Worm (Caenorhabditis elegans): ENCODE results near the gene Y67D8B.5.

Gene Y67D8B.5

DNA sequence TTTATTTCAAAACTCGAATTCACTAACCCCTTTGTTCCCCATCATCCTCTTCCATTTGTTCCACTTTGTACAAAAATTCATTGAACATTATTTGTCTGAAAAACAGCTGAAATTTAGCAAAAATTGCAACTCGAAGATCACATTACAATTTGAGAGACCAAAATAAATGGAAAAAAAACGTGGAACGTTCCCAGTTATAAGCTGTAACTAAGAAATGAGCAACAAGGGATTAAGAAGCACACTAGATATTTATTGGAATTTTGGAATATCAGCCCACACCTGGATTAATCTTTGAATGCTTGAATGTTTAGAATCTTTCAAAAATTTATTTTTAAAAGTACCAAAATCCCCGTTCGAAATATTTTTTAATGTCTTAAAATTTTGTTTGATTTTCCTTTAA is 10.7 kb upstream of the Y67D8B.5 start, which contains the start of gene Y67D8B.2:
Y67D8B.2 (minus strand) TSS at position 101 of the 400 bp plus-strand sequence.
- no peak for TF ChIP-seq T22C8.4 (GFP tag; IDR thresholded peaks at IDR 0.05)
- no peak for TF ChIP-seq ref-1 (GFP tag; conservative IDR thresholded peaks at IDR 0.05)
- TF ChIP-seq cog-1 (tag; optimal IDR thresholded peaks at IDR 0.05): no peak
- TF ChIP-seq med-1 (GFP tag; optimal IDR thresholded peaks at IDR 0.05; ENCODE audit: insufficient read depth): no peak
- no peak for TF ChIP-seq klf-2 (GFP tag; conservative IDR thresholded peaks at IDR 0.05)
- no peak for TF ChIP-seq ztf-23 (GFP tag; IDR thresholded peaks at IDR 0.05)
- no peak for TF ChIP-seq tab-1 (GFP tag; IDR thresholded peaks at IDR 0.05)
- no peak for TF ChIP-seq flt-1 (GFP tag; IDR thresholded peaks at IDR 0.05)
- TF ChIP-seq ztf-29 (GFP tag; IDR thresholded peaks at IDR 0.05): no peak

DNA sequence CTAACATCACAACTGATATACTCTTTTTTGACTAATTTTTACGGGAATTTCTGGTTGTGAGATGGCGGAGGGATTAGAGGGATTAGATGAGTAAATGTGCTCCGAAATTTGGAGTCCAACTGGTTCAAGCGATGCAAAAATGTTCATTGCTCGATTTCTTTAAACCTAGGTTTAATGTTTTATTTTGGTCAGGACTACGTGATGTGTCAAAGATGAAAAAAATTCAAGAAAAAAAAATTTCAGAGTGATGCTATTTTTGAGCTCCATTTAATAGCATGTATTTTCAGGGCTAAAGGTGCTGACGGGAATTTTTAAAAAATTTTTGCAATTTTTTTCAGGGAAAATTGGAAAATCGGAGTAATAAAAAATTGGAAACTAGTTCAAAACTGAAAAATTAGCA is 5.8 kb upstream of the Y67D8B.5 start:
- TF ChIP-seq T22C8.4 (GFP tag; IDR thresholded peaks at IDR 0.05): no peak
- no peak for TF ChIP-seq klf-2 (GFP tag; conservative IDR thresholded peaks at IDR 0.05)
- no peak for TF ChIP-seq ref-1 (GFP tag; conservative IDR thresholded peaks at IDR 0.05)
- no peak for TF ChIP-seq med-1 (GFP tag; optimal IDR thresholded peaks at IDR 0.05; ENCODE audit: insufficient read depth)
- no peak for TF ChIP-seq cog-1 (tag; optimal IDR thresholded peaks at IDR 0.05)
- no peak for TF ChIP-seq flt-1 (GFP tag; IDR thresholded peaks at IDR 0.05)
- no peak for TF ChIP-seq tab-1 (GFP tag; IDR thresholded peaks at IDR 0.05)
- TF ChIP-seq ztf-23 (GFP tag; IDR thresholded peaks at IDR 0.05): no peak
- TF ChIP-seq ztf-29 (GFP tag; IDR thresholded peaks at IDR 0.05): no peak

DNA sequence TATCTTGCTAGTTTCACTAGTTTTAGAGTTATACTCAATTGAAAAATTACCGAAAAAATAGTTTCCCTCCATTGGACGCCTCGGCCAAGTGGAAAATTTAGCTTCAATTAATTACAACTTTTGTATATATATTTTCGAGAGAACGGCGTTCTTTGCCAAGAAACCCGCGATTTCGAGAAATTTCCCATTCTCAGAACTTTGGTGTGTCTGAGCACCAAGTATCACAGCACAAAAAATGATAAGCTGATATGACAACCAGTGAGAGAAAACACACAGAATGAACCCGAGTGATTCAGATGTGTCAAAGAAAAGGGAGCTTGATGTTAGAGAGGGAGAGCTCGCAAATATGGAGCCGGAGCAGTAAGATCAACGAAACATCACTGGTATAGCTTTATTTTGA is 3.1 kb upstream of the Y67D8B.5 start:
- TF ChIP-seq med-1 (GFP tag; optimal IDR thresholded peaks at IDR 0.05; ENCODE audit: insufficient read depth): no peak
- no peak for TF ChIP-seq klf-2 (GFP tag; conservative IDR thresholded peaks at IDR 0.05)
- TF ChIP-seq ztf-23 (GFP tag; IDR thresholded peaks at IDR 0.05): no peak
- no peak for TF ChIP-seq ztf-29 (GFP tag; IDR thresholded peaks at IDR 0.05)
- no peak for TF ChIP-seq T22C8.4 (GFP tag; IDR thresholded peaks at IDR 0.05)
- TF ChIP-seq cog-1 (tag; optimal IDR thresholded peaks at IDR 0.05): no peak
- TF ChIP-seq ref-1 (GFP tag; conservative IDR thresholded peaks at IDR 0.05): no peak

DNA sequence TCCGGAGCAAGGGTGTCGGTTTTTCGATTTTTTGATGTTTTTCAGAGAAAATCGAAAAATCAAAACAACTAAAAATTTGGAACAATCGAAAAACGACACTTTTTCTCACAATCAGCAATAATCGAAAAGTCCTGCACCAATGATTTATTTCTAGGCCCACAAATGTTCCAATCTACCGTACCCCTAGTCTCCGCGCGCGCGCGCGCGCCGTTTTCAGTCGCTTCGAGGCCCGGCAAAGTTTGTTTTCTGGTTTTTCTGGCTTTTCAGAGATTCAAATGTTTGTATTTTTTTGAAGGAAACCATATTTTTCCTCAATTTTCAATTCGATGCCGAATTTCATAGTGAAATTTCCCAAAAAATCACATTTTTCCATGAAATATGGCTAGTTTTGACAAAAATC is 9.8 kb downstream of the Y67D8B.5 start:
- TF ChIP-seq tab-1 (GFP tag; IDR thresholded peaks at IDR 0.05) (no peak), ref-1 (GFP tag; conservative IDR thresholded peaks at IDR 0.05) (no peak), flt-1 (GFP tag; IDR thresholded peaks at IDR 0.05) (no peak), cog-1 (tag; optimal IDR thresholded peaks at IDR 0.05) (no peak), T22C8.4 (GFP tag; IDR thresholded peaks at IDR 0.05) (no peak), ztf-29 (GFP tag; IDR thresholded peaks at IDR 0.05) (no peak), klf-2 (GFP tag; conservative IDR thresholded peaks at IDR 0.05) (no peak), med-1 (GFP tag; optimal IDR thresholded peaks at IDR 0.05; ENCODE audit: insufficient read depth) (no peak), ztf-23 (GFP tag; IDR thresholded peaks at IDR 0.05) (no peak)

DNA sequence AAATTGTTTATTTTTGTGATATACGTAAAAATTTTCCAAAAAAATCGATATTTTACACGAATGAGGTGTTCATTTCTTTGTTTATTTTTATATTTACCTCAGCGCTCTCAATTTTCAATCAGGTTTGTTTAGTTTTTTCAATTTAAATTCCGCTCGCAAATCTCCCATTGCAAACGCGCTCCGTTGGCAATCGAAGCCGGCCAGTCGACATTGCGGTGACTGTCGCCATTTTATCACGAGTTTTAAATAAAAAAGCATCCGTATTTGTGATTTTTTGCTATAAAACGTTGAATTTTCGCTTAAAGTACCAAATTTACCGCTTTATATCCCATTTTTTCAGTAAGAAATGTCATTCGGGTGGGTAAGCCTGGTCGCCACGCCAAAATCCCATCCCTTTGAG is 11.3 kb downstream of the Y67D8B.5 start, which contains the start of gene slmp-1:
slmp-1 (plus strand) TSS at position 335 of the 400 bp plus-strand sequence.
- TF ChIP-seq tab-1 (GFP tag; IDR thresholded peaks at IDR 0.05): no peak
- TF ChIP-seq T22C8.4 (GFP tag; IDR thresholded peaks at IDR 0.05): no peak
- TF ChIP-seq ztf-23 (GFP tag; IDR thresholded peaks at IDR 0.05): no peak
- no peak for TF ChIP-seq ztf-29 (GFP tag; IDR thresholded peaks at IDR 0.05)
- TF ChIP-seq ref-1 (GFP tag; conservative IDR thresholded peaks at IDR 0.05): no peak
- no peak for TF ChIP-seq flt-1 (GFP tag; IDR thresholded peaks at IDR 0.05)
- TF ChIP-seq med-1 (GFP tag; optimal IDR thresholded peaks at IDR 0.05; ENCODE audit: insufficient read depth): no peak
- TF ChIP-seq klf-2 (GFP tag; conservative IDR thresholded peaks at IDR 0.05): no peak

DNA sequence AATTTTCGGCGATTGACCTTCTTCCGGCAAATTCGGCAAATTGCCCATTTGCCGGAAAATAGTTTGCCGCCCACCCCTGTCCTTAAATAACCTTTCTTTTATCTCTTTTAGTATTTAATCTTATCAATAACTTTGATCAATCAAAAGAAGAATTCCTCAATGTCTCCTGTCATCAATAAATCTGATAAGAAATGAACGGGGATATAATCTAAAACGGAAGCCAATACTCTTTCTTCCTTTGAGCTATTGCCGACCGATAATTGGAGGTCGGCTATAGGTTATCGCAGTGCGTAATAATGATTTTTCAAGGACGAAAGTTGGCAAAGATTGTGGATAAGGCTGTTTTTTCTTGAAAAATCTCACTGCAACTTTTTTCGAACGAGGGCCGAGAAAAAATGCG is 19.0 kb downstream of the Y67D8B.5 start:
- TF ChIP-seq ztf-29 (GFP tag; IDR thresholded peaks at IDR 0.05): no peak
- no peak for TF ChIP-seq ref-1 (GFP tag; conservative IDR thresholded peaks at IDR 0.05)
- TF ChIP-seq T22C8.4 (GFP tag; IDR thresholded peaks at IDR 0.05): no peak
- TF ChIP-seq ztf-23 (GFP tag; IDR thresholded peaks at IDR 0.05): no peak
- no peak for TF ChIP-seq tab-1 (GFP tag; IDR thresholded peaks at IDR 0.05)

DNA sequence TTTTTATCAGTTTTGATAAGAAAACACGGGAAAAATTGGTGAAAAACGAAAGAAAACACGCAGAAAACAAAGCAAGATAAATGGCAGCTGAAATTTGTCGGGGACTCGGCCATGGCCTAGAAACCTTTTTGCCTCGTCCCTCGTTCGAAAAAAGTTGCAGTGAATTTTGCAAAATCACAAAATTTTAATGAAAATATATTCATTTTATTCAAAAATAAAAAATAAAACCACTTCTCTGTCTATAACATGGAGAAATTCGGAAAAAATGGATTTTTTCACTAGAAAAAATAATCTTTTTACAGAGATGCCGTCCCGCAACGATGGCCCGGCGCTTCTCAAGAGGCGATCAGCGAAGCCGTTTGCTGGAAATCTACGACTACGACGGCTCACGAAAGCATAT is 20.0 kb downstream of the Y67D8B.5 start, which contains the start of gene Y67D8A.2:
Y67D8A.2 (plus strand) TSS at position 301 of the 400 bp plus-strand sequence.
- no peak for TF ChIP-seq tab-1 (GFP tag; IDR thresholded peaks at IDR 0.05)
- no peak for TF ChIP-seq flt-1 (GFP tag; IDR thresholded peaks at IDR 0.05)
- no peak for TF ChIP-seq cog-1 (tag; optimal IDR thresholded peaks at IDR 0.05)
- no peak for TF ChIP-seq ref-1 (GFP tag; conservative IDR thresholded peaks at IDR 0.05)

DNA sequence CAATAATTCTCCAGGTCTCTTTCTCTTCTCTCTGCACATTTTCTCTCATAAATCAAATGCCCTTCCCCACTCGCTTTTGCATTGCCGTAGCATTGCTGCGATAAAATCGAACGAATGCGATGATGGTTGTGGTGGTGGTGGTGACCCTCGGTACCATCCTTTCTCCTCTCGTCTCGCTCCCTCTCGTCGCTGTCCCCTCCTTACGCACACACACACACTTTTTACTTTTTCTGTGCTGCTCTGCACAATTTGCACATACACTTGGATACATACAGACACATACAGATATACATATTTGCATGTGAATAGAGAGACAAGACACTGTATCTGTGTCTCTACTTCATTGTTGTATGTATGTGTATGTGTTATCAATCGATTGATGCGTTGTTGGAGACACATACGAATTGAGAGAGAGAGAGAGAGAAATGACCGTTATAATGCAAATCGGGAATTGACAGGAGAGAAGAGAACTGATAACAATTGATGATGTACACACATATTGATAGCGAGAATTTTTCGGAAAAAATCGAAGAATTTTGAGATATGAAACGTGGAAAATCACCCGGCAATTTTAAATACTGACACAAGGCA is 25.5 kb downstream of the Y67D8B.5 start:
- TF ChIP-seq T22C8.4 (GFP tag; IDR thresholded peaks at IDR 0.05) (no peak), med-1 (GFP tag; optimal IDR thresholded peaks at IDR 0.05; ENCODE audit: insufficient read depth) (no peak), flt-1 (GFP tag; IDR thresholded peaks at IDR 0.05) (peak; percentile 56; the same call in 1 of the 2 replicates), ref-1 (GFP tag; conservative IDR thresholded peaks at IDR 0.05) (no peak), ztf-23 (GFP tag; IDR thresholded peaks at IDR 0.05) (no peak), cog-1 (tag; optimal IDR thresholded peaks at IDR 0.05) (peak; percentile 75), ztf-29 (GFP tag; IDR thresholded peaks at IDR 0.05) (no peak)

DNA sequence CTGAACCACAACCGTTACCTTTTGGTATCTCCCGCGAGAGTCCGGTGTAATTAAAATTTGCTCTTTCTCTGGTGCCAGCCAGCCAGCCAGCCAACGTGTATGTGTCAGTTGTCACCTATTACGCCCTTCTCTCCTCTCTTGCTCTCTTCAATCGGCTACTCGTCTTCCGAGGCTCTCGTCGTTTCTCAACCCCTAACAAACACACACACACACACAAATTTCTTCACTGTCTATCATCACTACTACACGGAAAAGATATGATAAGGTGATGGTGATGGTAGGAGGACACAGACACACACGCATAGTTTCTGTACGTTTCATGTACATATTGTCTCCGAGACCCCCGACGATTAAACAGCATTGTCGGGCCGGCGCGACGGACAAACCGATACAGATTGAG is 29.5 kb downstream of the Y67D8B.5 start:
- TF ChIP-seq cog-1 (tag; optimal IDR thresholded peaks at IDR 0.05): peak; percentile 44
- TF ChIP-seq flt-1 (GFP tag; IDR thresholded peaks at IDR 0.05): no peak
- no peak for TF ChIP-seq tab-1 (GFP tag; IDR thresholded peaks at IDR 0.05)

DNA sequence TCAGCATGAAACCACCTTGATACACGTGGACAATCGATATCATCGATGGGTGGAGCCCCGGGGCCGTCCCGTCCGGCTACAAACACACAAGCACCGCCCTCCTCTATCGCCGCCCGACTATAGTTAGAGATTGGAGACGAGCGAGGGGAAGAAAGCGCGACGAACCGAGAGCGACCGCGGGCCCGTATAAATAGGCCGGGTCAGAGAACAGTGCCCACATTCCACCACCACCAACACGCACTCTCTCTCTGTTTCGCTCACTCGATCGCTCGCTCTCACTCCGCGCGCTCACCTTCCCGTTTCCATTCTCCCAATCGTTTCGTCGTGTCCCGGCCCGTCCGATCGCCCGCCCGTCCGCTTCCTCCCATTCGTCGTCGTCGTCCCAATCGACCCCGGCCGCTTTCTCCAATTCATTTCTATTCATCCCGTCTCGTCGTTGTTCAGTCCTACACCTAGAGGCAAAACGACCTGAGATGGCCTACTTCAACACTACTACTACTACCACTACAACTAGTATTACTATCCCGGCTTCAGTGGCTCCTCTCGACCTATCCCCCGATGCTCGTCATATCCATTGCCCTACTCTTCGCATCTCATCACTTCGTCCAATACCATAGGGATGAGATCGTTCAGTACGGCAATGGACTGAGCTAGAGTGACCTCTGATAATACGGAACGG is 30.7 kb downstream of the Y67D8B.5 start:
- TF ChIP-seq ztf-23 (GFP tag; IDR thresholded peaks at IDR 0.05) (no peak; the same call in 1 of the 2 replicates), med-1 (GFP tag; optimal IDR thresholded peaks at IDR 0.05; ENCODE audit: insufficient read depth) (peak; percentile 19), ref-1 (GFP tag; conservative IDR thresholded peaks at IDR 0.05) (peak; percentile 53), T22C8.4 (GFP tag; IDR thresholded peaks at IDR 0.05) (no peak), flt-1 (GFP tag; IDR thresholded peaks at IDR 0.05) (peak; percentile 89), cog-1 (tag; optimal IDR thresholded peaks at IDR 0.05) (peak; percentile 28), klf-2 (GFP tag; conservative IDR thresholded peaks at IDR 0.05) (no peak), ztf-29 (GFP tag; IDR thresholded peaks at IDR 0.05) (no peak), tab-1 (GFP tag; IDR thresholded peaks at IDR 0.05) (peak; percentile 55; the same call in 1 of the 2 replicates)
